Worm (Caenorhabditis elegans): ENCODE measurements around the gene B0454.26.

- TF ChIP-seq T22C8.4 (GFP tag; IDR thresholded peaks at IDR 0.05) (no peak), flt-1 (GFP tag; IDR thresholded peaks at IDR 0.05) (no peak), ztf-29 (GFP tag; IDR thresholded peaks at IDR 0.05) (no peak), ztf-23 (GFP tag; IDR thresholded peaks at IDR 0.05) (no peak), med-1 (GFP tag; optimal IDR thresholded peaks at IDR 0.05; ENCODE audit: insufficient read depth) (no peak), ref-1 (GFP tag; conservative IDR thresholded peaks at IDR 0.05) (no peak)
These were observed 5.0 kb upstream of the B0454.26 start, which contains the start of gene B0454.8 for ce11 chrII:3043358-3043757.
